Worm (Caenorhabditis elegans): ENCODE measurements around the gene F52H3.11.

The F52H3.11 gene

ce11 chrII:10033163-10033871, 11.6 kb downstream of the F52H3.11 start, which contains the start of gene mtcu-2 (continued):
- TF ChIP-seq mab-9 (GFP tag; IDR thresholded peaks at IDR 0.05) (peak; percentile 97), lin-15B (tag; optimal IDR thresholded peaks at IDR 0.05) (peak; percentile 85), snpc-4 (tag; optimal IDR thresholded peaks at IDR 0.05) (peak; percentile 47), dpl-1 (GFP tag; optimal IDR thresholded peaks at IDR 0.05) (peak; percentile 51 to 72 (median 65)), lir-3 (tag; optimal IDR thresholded peaks at IDR 0.05; ENCODE audit: poor library complexity) (peak; percentile 79), mep-1 (tag; optimal IDR thresholded peaks at IDR 0.05) (peak; percentile 76), nhr-11 (tag; optimal IDR thresholded peaks at IDR 0.05) (peak; percentile 64), ceh-8 (GFP tag; optimal IDR thresholded peaks at IDR 0.05) (peak; percentile 10), fos-1 (tag; optimal IDR thresholded peaks at IDR 0.05) (peak; percentile 6), ztf-4 (tag; optimal IDR thresholded peaks at IDR 0.05) (peak; percentile 5), xbp-1 (tag; optimal IDR thresholded peaks at IDR 0.05) (peak; percentile 84), nhr-77 (tag; optimal IDR thresholded peaks at IDR 0.05) (peak; percentile 60), ztf-11 (tag; optimal IDR thresholded peaks at IDR 0.05) (peak in 1 of 2 experiments; percentile 83), F16B12.6 (tag; optimal IDR thresholded peaks at IDR 0.05) (peak; percentile 52), nhr-19 (GFP tag; conservative IDR thresholded peaks at IDR 0.05) (peak; percentile 98), unc-130 (tag; optimal IDR thresholded peaks at IDR 0.05) (peak; percentile 53), lsy-2 (tag; optimal IDR thresholded peaks at IDR 0.05) (peak; percentile 74 to 88), nhr-85 (tag) (peak; percentile 96), elt-2 (tag; optimal IDR thresholded peaks at IDR 0.05) (peak; percentile 0), egl-27 (tag; optimal IDR thresholded peaks at IDR 0.05) (peak in 1 of 2 experiments; percentile 2), unc-98 (GFP tag; IDR thresholded peaks at IDR 0.05) (peak; percentile 90)

ce11 chrII:10029890-10030289, 15.1 kb downstream of the F52H3.11 start, which contains the start of gene ttc-36:
Gene ttc-36 (plus strand): TSS chrII:10030190.
- TF ChIP-seq lin-13 (GFP tag; optimal IDR thresholded peaks at IDR 0.05) = no peak
- no peak for TF ChIP-seq unc-86 (tag; optimal IDR thresholded peaks at IDR 0.05)
- TF ChIP-seq zag-1 (tag; optimal IDR thresholded peaks at IDR 0.05) = no peak
- TF ChIP-seq ets-5 (GFP tag; IDR thresholded peaks at IDR 0.05) = no peak
- no peak for TF ChIP-seq snpc-4 (tag; optimal IDR thresholded peaks at IDR 0.05)
- TF ChIP-seq irx-1 (tag; optimal IDR thresholded peaks at IDR 0.05) = no peak
- no peak for TF ChIP-seq snu-23 (GFP tag; optimal IDR thresholded peaks at IDR 0.05)
- TF ChIP-seq nhr-90 (tag; optimal IDR thresholded peaks at IDR 0.05; ENCODE audit: poor library complexity) = no peak
- TF ChIP-seq fkh-8 (tag; optimal IDR thresholded peaks at IDR 0.05) = no peak
- TF ChIP-seq nhr-71 (tag; optimal IDR thresholded peaks at IDR 0.05) = no peak
- TF ChIP-seq hlh-17 (GFP tag; optimal IDR thresholded peaks at IDR 0.05; ENCODE audit: borderline replicate concordance) = no peak
- no peak for TF ChIP-seq ceh-82 (tag; optimal IDR thresholded peaks at IDR 0.05)
- no peak for TF ChIP-seq unc-98 (GFP tag; IDR thresholded peaks at IDR 0.05)
- no peak for TF ChIP-seq ceh-63 (GFP tag; optimal IDR thresholded peaks at IDR 0.05)
- no peak for TF ChIP-seq mep-1 (tag; optimal IDR thresholded peaks at IDR 0.05)
- TF ChIP-seq nhr-12 (tag; optimal IDR thresholded peaks at IDR 0.05) = no peak
- no peak for TF ChIP-seq fos-1 (tag; optimal IDR thresholded peaks at IDR 0.05)
- TF ChIP-seq efl-3 (GFP tag; optimal IDR thresholded peaks at IDR 0.05) = no peak
- TF ChIP-seq lin-39 (tag; optimal IDR thresholded peaks at IDR 0.05) = no peak

DNA sequence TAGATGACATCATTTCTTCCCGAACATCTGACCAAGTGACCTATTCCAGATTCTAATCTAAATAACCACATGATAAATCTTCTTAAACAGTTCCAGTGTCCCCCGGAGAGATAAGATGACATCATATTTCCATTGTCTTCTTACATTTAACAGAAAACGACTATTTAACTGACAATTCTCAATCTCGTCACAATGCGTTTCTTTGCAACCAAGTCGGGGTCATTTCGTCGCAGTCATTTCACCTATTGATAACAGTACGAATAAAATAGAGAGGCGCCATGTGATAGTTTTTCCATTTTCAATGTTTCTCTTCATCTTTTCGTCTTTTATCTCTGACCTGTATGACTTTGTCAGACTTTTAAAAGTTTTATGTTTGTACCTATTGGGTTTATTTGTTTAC, 15.9 kb downstream of the F52H3.11 start:
- TF ChIP-seq elt-2 (tag; optimal IDR thresholded peaks at IDR 0.05) = peak; percentile 53
- no peak for TF ChIP-seq tlp-1 (tag; optimal IDR thresholded peaks at IDR 0.05)
- TF ChIP-seq dpl-1 (GFP tag; optimal IDR thresholded peaks at IDR 0.05) = no peak
- no peak for TF ChIP-seq mab-9 (GFP tag; IDR thresholded peaks at IDR 0.05)
- no peak for TF ChIP-seq jun-1 (tag; optimal IDR thresholded peaks at IDR 0.05)
- no peak for TF ChIP-seq C04F5.9 (tag; optimal IDR thresholded peaks at IDR 0.05)
- TF ChIP-seq sptf-1 (tag; optimal IDR thresholded peaks at IDR 0.05) = no peak
- TF ChIP-seq lsy-2 (tag; optimal IDR thresholded peaks at IDR 0.05) = peak in 1 of 2 experiments; percentile 8
- peak; percentile 90 for TF ChIP-seq nhr-85 (tag)
- TF ChIP-seq snpc-4 (tag; optimal IDR thresholded peaks at IDR 0.05) = no peak
- TF ChIP-seq ets-5 (GFP tag; IDR thresholded peaks at IDR 0.05) = no peak
- TF ChIP-seq egl-27 (tag; optimal IDR thresholded peaks at IDR 0.05) = no peak
- peak; percentile 32; the same call in 1 of the 2 replicates for TF ChIP-seq nhr-19 (GFP tag; conservative IDR thresholded peaks at IDR 0.05)
- TF ChIP-seq F16B12.6 (tag; optimal IDR thresholded peaks at IDR 0.05) = no peak
- no peak for TF ChIP-seq nhr-12 (tag; optimal IDR thresholded peaks at IDR 0.05)
- no peak for TF ChIP-seq pqm-1 (tag; optimal IDR thresholded peaks at IDR 0.05)
- no peak for TF ChIP-seq ztf-11 (tag; optimal IDR thresholded peaks at IDR 0.05)
- TF ChIP-seq unc-130 (tag; optimal IDR thresholded peaks at IDR 0.05) = no peak
- no peak for TF ChIP-seq isw-1 (GFP tag; IDR thresholded peaks at IDR 0.05)
- TF ChIP-seq mef-2 (tag; optimal IDR thresholded peaks at IDR 0.05) = no peak
- no peak for TF ChIP-seq pag-3 (tag; optimal IDR thresholded peaks at IDR 0.05; ENCODE audit: borderline replicate concordance, insufficient read depth)
- TF ChIP-seq nhr-90 (tag; optimal IDR thresholded peaks at IDR 0.05; ENCODE audit: poor library complexity) = peak; percentile 58
- no peak for TF ChIP-seq hlh-17 (GFP tag; optimal IDR thresholded peaks at IDR 0.05; ENCODE audit: borderline replicate concordance)
- no peak for TF ChIP-seq unc-98 (GFP tag; IDR thresholded peaks at IDR 0.05)
- TF ChIP-seq xbp-1 (tag; optimal IDR thresholded peaks at IDR 0.05) = no peak
- TF ChIP-seq swsn-7 (tag; optimal IDR thresholded peaks at IDR 0.05) = no peak
- no peak for TF ChIP-seq zag-1 (tag; optimal IDR thresholded peaks at IDR 0.05)

All from whole organism, L1 larva.